Worm (Caenorhabditis elegans) whole organism, L2 larva: ENCODE results near the gene srg-42.

ENCODE experiments used
- C34F6.9 ChIP-seq: fragments of 150-350 bp; optimal IDR thresholded peaks from 2 replicates; lab custom pipeline; 2014; ENCODE audit warnings: missing biosample characterization, missing genetic modification characterization
- elt-1 ChIP-seq: fragments of 150-350 bp; optimal IDR thresholded peaks from 2 replicates; lab custom pipeline; 2014; ENCODE audit warnings: missing biosample characterization, missing genetic modification characterization
- mdl-1 ChIP-seq, 2 experiments: fragments of 150-350 bp in 1 of 2; sonication (generic microtip) in 1 of 2; optimal IDR thresholded peaks; 2 replicates each; lab custom pipeline; 2017; ENCODE audit warnings: missing biosample characterization in 2 of 2, missing genetic modification characterization in 2 of 2
- sma-3 ChIP-seq: sonication (generic microtip); optimal IDR thresholded peaks from 2 replicates; lab custom pipeline; 2016; ENCODE audit warnings: missing genetic modification reagents, missing genetic modification characterization, missing compliant biosample characterization
- snpc-4 ChIP-seq: fragments of 150-350 bp; optimal IDR thresholded peaks from 2 replicates; lab custom pipeline; 2014; ENCODE audit warnings: missing biosample characterization, missing genetic modification characterization

ce11 chrV:11206467-11206866 lies 48.6 kb upstream of the srg-42 start:
- no peak for TF ChIP-seq snpc-4
- TF ChIP-seq elt-1 (tag; lab: Kevin White, UChicago) = no peak
- no peak for TF ChIP-seq mdl-1 (tag; optimal IDR thresholded peaks at IDR 0.05; lab: Kevin White, UChicago)
- no peak for TF ChIP-seq sma-3 (GFP tag; lab: Kevin White, UChicago)
- TF ChIP-seq C34F6.9 = no peak
